Fruit fly (Drosophila melanogaster) whole organism, wandering third instar larva: ENCODE data around the gene CG40198.

ENCODE experiments used
- Hr78 ChIP-seq: fragments of >200 bp; optimal IDR thresholded peaks from 2 replicates; lab custom pipeline; 2017; ENCODE audit warnings: missing biosample characterization, missing genetic modification characterization
- Rel ChIP-seq, 2 experiments: fragments of 200-800 bp; sonication (Bioruptor generic) in 1 of 2; optimal IDR thresholded peaks; 2 replicates in 1 of 2; 3 replicates in 1 of 2; lab custom pipeline; 2016 to 2019; ENCODE audit warnings: mild to moderate bottlenecking in 2 of 2, missing biosample characterization in 2 of 2, missing genetic modification characterization in 2 of 2, moderate library complexity in 1 of 2
- lola ChIP-seq: fragments of >200 bp; optimal IDR thresholded peaks from 2 replicates; lab custom pipeline; 2017; ENCODE audit warnings: missing biosample characterization, missing genetic modification characterization
- psq ChIP-seq: fragments of 200-800 bp; sonication (Bioruptor generic); optimal IDR thresholded peaks from 3 replicates; lab custom pipeline; 2017; ENCODE audit warnings: missing biosample characterization, mild to moderate bottlenecking, missing genetic modification characterization, moderate library complexity

dm6 chr3R:4162135-4162534, at the start of gene CG40198:
- TF ChIP-seq Rel (GFP tag; optimal IDR thresholded peaks at IDR 0.05; lab: Kevin White, UChicago) = no peak
- no peak for TF ChIP-seq Rel (tag; optimal IDR thresholded peaks at IDR 0.05; lab: Kevin White, UChicago)
- TF ChIP-seq lola = no peak
- no peak for TF ChIP-seq Hr78 (GFP tag; lab: Kevin White, UChicago)
- no peak for TF ChIP-seq psq (GFP tag; lab: Kevin White, UChicago)
